Worm (Caenorhabditis elegans): Measurements from ENCODE around the gene F38H4.3.

ce11 chrIV:11871898-11872297 is 29.7 kb downstream of the F38H4.3 start:
- TF ChIP-seq flt-1 (GFP tag; IDR thresholded peaks at IDR 0.05) (no peak), F13C5.2 (tag; optimal IDR thresholded peaks at IDR 0.05) (no peak), ama-1 (optimal IDR thresholded peaks at IDR 0.05) (no peak), sea-1 (GFP tag; conservative IDR thresholded peaks at IDR 0.05) (no peak), tbx-37 (GFP tag; conservative IDR thresholded peaks at IDR 0.05) (no peak), pes-1 (GFP tag; IDR thresholded peaks at IDR 0.05) (no peak), ets-7 (tag; optimal IDR thresholded peaks at IDR 0.05) (no peak), hmbx-1 (tag; optimal IDR thresholded peaks at IDR 0.05) (no peak), ceh-13 (GFP tag; optimal IDR thresholded peaks at IDR 0.05) (no peak)

Data from whole organism, early embryonic.